Worm (Caenorhabditis elegans) whole organism, late embryonic: ENCODE measurements around the gene lips-11.

Experiments used
- ceh-2 ChIP-seq: sonication (generic microtip); optimal IDR thresholded peaks from 2 replicates; lab custom pipeline; 2016; ENCODE audit warnings: missing genotype, missing genetic modification characterization, missing compliant biosample characterization
- ceh-9 ChIP-seq: sonication (generic microtip); optimal IDR thresholded peaks from 2 replicates; lab custom pipeline; 2016; ENCODE audit warnings: mild to moderate bottlenecking, missing genetic modification characterization, inconsistent platforms, missing compliant biosample characterization
- hlh-13 ChIP-seq: fragments of 200-800 bp; sonication (Bioruptor generic); optimal IDR thresholded peaks from 2 replicates; lab custom pipeline; 2018; ENCODE audit warnings: mild to moderate bottlenecking, missing genetic modification characterization, missing compliant biosample characterization
- madf-2 ChIP-seq: sonication (generic microtip); optimal IDR thresholded peaks from 2 replicates; lab custom pipeline; 2017; ENCODE audit warnings: missing genetic modification characterization, missing compliant biosample characterization
- nhr-11 ChIP-seq: fragments of 150-350 bp; optimal IDR thresholded peaks from 2 replicates; lab custom pipeline; 2014; ENCODE audit warnings: missing biosample characterization, missing genetic modification characterization
- pha-4 ChIP-seq: fragments of 150-350 bp; optimal IDR thresholded peaks from 2 replicates; lab custom pipeline; 2018; ENCODE audit warnings: missing biosample characterization, missing genetic modification reagents, missing genetic modification characterization
- zip-5 ChIP-seq: sonication (generic microtip); optimal IDR thresholded peaks from 2 replicates; lab custom pipeline; 2016; ENCODE audit warnings: missing genetic modification characterization, missing compliant biosample characterization

DNA sequence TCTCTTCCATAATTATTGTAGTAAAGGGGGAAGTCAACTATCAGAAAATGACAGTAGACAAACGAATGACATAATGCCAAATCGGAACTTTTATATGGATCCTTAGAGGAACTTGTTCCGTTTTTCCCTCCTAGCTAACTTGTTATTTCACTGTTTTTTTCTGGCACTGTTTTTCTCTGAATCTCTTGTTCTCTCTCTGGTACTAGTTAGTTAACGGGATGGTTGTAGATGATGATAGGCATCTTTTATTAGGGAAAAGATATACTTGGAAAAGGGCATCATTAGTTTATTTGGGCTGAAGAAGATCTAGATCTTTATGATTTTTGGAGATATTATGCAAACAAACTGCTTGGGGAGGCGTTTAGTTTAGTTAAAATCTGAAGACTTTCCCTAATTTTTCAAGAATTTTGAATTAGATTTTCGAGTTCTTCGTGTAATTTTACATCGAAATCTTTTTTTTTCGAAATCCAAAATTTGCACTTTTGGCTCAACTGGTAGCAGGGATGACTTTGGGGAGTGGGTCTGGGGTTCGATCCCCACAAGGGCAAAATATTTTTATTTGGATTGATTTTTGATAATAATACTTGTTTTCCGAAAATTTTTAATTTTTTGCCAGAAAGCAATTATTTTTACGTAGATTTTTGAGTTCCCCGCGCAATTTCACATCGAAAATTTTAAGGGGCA lies 3.7 kb downstream of the lips-11 start, which contains the start of gene col-40:
- TF ChIP-seq zip-5 (tag; lab: Kevin White, UChicago) (no peak), madf-2 (no peak), hlh-13 (GFP tag; lab: Kevin White, UChicago) (no peak), ceh-9 (tag; lab: Kevin White, UChicago) (no peak), nhr-11 (tag; lab: Kevin White, UChicago) (no peak), ceh-2 (tag; lab: Kevin White, UChicago) (no peak), pha-4 (tag; lab: Kevin White, UChicago) (no peak)
